Fruit fly (Drosophila melanogaster) whole organism: Measurements from ENCODE around the gene nonA.

ENCODE experiments used
- CG8478 ChIP-seq: fragments of >200 bp; optimal IDR thresholded peaks from 2 replicates; lab custom pipeline; 2018; ENCODE audit warnings: inconsistent platforms
- EcR ChIP-seq, 2 experiments: fragments of >200 bp; optimal IDR thresholded peaks; 2 replicates each; lab custom pipeline; 2017; ENCODE audit warnings: missing biosample characterization in 2 of 2, missing genetic modification characterization in 2 of 2, missing genetic modification reagents in 2 of 2
- pan ChIP-seq: fragments of >200 bp; optimal IDR thresholded peaks from 2 replicates; lab custom pipeline; 2017
- psq ChIP-seq: fragments of >200 bp; optimal IDR thresholded peaks from 2 replicates; lab custom pipeline; 2017
- usp ChIP-seq: fragments of >200 bp; optimal IDR thresholded peaks from 2 replicates; lab custom pipeline; 2017; ENCODE audit warnings: missing biosample characterization, missing genetic modification characterization, mixed read lengths

DNA sequence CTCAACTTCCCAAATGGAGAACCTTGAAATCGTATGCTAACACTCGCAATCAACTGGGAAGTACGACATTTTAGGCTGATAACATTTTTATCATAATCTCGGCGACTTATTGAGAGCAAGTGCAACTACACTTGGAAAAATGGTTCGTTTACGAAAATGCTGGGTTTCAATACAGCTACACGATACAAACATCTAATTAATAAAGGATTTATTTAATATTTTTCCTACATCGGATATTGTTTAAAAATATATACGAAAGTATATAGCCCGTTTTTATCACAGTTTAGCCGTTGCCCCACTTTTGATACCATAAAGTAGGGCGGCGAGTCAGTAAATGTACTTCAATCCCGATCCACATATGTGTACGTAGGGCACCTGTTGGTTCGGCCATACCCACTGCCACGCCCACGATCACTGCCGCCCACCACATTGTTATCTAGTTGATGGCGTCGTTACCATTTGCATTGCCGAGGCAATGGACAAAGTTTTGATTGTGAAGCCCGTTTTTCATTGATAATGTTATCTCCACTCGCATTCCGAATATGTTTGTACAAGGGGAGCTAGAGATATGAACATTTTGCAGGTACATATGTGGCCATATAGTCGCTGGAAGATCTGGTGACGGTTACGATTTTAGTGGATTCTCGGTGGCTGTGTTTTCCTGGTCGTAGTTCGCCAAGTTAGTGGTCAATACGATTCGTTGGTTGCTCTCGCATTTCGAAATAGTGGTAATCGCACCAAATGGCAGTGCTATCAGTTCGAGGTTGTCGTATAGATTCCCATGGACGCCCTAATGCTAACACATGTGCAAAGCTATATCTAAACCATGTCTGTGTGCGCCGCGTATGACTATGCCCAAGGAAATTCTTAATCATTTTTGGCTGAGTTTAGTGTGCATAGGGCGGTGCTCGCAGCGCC lies 53.3 kb downstream of the nonA start, which contains the start of gene Traf-like:
- TF ChIP-seq psq (no peak), EcR (GFP tag; optimal IDR thresholded peaks at IDR 0.05; lab: Kevin White, UChicago) (no peak), CG8478 (lab: Kevin White, UChicago) (no peak), pan (lab: Kevin White, UChicago) (no peak), usp (no peak)
